Worm (Caenorhabditis elegans) whole organism, L3 larva: ENCODE measurements around the gene T02H6.8.

Experiments
- ama-1 ChIP-seq: fragments of 150-350 bp; optimal IDR thresholded peaks from 2 replicates; lab custom pipeline; 2018
- elt-3 ChIP-seq, 3 experiments: fragments of 150-350 bp in 1 of 3; sonication (generic microtip) in 2 of 3; optimal IDR thresholded peaks; 2 replicates in 2 of 3; 4 replicates in 1 of 3; lab custom pipeline; 2014 to 2017; ENCODE audit warnings: missing biosample characterization in 3 of 3, missing genetic modification characterization in 3 of 3
- fos-1 ChIP-seq: fragments of 150-350 bp; optimal IDR thresholded peaks from 2 replicates; lab custom pipeline; 2014; ENCODE audit warnings: missing biosample characterization, missing genetic modification characterization
- lin-15B ChIP-seq: fragments of 150-350 bp; optimal IDR thresholded peaks from 2 replicates; lab custom pipeline; 2014; ENCODE audit warnings: missing biosample characterization, missing genetic modification characterization
- nhr-11 ChIP-seq: fragments of 150-350 bp; optimal IDR thresholded peaks from 2 replicates; lab custom pipeline; 2014; ENCODE audit warnings: missing biosample characterization, missing genetic modification characterization
- nhr-237 ChIP-seq: fragments of 150-350 bp; optimal IDR thresholded peaks from 2 replicates; lab custom pipeline; 2014; ENCODE audit warnings: missing biosample characterization, missing genetic modification characterization
- nhr-25 ChIP-seq: sonication (generic microtip); optimal IDR thresholded peaks from 2 replicates; lab custom pipeline; 2017; ENCODE audit warnings: missing biosample characterization, missing genetic modification characterization
- pqm-1 ChIP-seq: fragments of 150-350 bp; optimal IDR thresholded peaks from 2 replicates; lab custom pipeline; 2017; ENCODE audit warnings: missing biosample characterization, missing genetic modification characterization, inconsistent platforms
- unc-62 ChIP-seq: fragments of 150-350 bp; sonication (generic microtip); optimal IDR thresholded peaks from 4 replicates; lab custom pipeline; 2014; ENCODE audit warnings: missing biosample characterization, missing genetic modification reagents, missing genetic modification characterization
- ztf-11 ChIP-seq: fragments of 150-350 bp; optimal IDR thresholded peaks from 2 replicates; lab custom pipeline; 2014; ENCODE audit warnings: missing biosample characterization, missing genetic modification characterization
- ztf-4 ChIP-seq: fragments of 150-350 bp; optimal IDR thresholded peaks from 2 replicates; lab custom pipeline; 2014; ENCODE audit warnings: missing biosample characterization, missing genetic modification characterization

DNA sequence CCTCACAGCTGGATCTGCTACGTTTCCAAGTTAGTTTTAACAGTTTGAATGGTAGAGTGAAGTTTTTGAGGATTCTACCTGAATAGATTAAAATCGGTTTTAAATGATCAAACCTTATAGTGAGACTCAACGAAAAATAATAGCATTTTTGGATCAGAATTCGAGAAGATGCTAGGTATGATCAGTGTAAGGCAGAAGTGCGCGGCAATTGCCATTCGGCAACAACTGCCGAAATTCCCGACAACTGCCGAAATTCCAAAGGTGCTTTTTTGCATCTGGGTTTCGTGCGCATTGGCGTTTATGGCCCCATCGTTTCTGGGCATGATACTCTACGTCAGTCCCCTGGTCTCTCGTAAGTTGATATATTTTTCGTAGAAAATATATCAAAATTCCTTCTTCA is 2.8 kb downstream of the T02H6.8 start, which contains the start of gene T02H6.6:
- no peak for TF ChIP-seq nhr-11 (tag; lab: Kevin White, UChicago)
- TF ChIP-seq ama-1 (lab: Kevin White, UChicago), result no peak
- TF ChIP-seq fos-1, result no peak
- TF ChIP-seq lin-15B (tag; lab: Kevin White, UChicago), result no peak
- TF ChIP-seq nhr-237 (tag; lab: Kevin White, UChicago), result no peak
- TF ChIP-seq unc-62, result no peak
- TF ChIP-seq pqm-1, result no peak
- TF ChIP-seq nhr-25, result no peak
- no peak for TF ChIP-seq ztf-4 (tag; lab: Kevin White, UChicago)
- no peak for TF ChIP-seq elt-3 (tag; optimal IDR thresholded peaks at IDR 0.05; lab: Kevin White, UChicago)
- TF ChIP-seq ztf-11 (tag; lab: Kevin White, UChicago), result no peak
